Fruit fly (Drosophila melanogaster) whole organism, wandering third instar larva: ENCODE results near the gene Ir31a.

ENCODE experiments used
- Abd-B ChIP-seq: fragments of >200 bp; optimal IDR thresholded peaks from 2 replicates; lab custom pipeline; 2017; ENCODE audit warnings: missing biosample characterization, missing genetic modification characterization
- CG32264 ChIP-seq: fragments of 200-800 bp; sonication (Bioruptor generic); optimal IDR thresholded peaks from 2 replicates; lab custom pipeline; 2016; ENCODE audit warnings: missing biosample characterization, missing genetic modification characterization
- CG9705 ChIP-seq: fragments of 200-800 bp; sonication (Bioruptor generic); optimal IDR thresholded peaks from 2 replicates; lab custom pipeline; 2018; ENCODE audit warnings: missing biosample characterization, mild to moderate bottlenecking, missing genetic modification characterization
- CrebA ChIP-seq: fragments of 200-800 bp; sonication (Bioruptor generic); optimal IDR thresholded peaks from 2 replicates; lab custom pipeline; 2016; ENCODE audit warnings: missing biosample characterization, mild to moderate bottlenecking, missing genetic modification characterization, borderline replicate concordance
- Dfd ChIP-seq: fragments of >200 bp; optimal IDR thresholded peaks from 2 replicates; lab custom pipeline; 2017; ENCODE audit warnings: missing biosample characterization, missing genetic modification characterization
- Dif ChIP-seq: fragments of 200-275, 200-300 bp; sonication (Bioruptor generic); optimal IDR thresholded peaks from 2 replicates; lab custom pipeline; 2018; ENCODE audit warnings: missing biosample characterization, missing genetic modification characterization; ENCODE audit not compliant: partially characterized antibody
- GATAd ChIP-seq: sonication (Bioruptor generic); optimal IDR thresholded peaks from 2 replicates; lab custom pipeline; 2016; ENCODE audit warnings: missing biosample characterization, missing genetic modification characterization
- HLH106 ChIP-seq: fragments of 200-800 bp; optimal IDR thresholded peaks from 3 replicates; lab custom pipeline; 2019; ENCODE audit warnings: missing biosample characterization, mild to moderate bottlenecking, missing genetic modification characterization, moderate library complexity
- Hr78 ChIP-seq: fragments of >200 bp; optimal IDR thresholded peaks from 2 replicates; lab custom pipeline; 2017; ENCODE audit warnings: missing biosample characterization, missing genetic modification characterization
- Hr83 ChIP-seq: fragments of 200-300 bp; sonication (Bioruptor generic); optimal IDR thresholded peaks from 2 replicates; lab custom pipeline; 2016; ENCODE audit warnings: missing biosample characterization, mild to moderate bottlenecking, missing genetic modification characterization, moderate library complexity; ENCODE audit not compliant: poor library complexity, severe bottlenecking
- Jra ChIP-seq: sonication (Bioruptor generic); optimal IDR thresholded peaks from 2 replicates; lab custom pipeline; 2016; ENCODE audit warnings: missing biosample characterization, missing genetic modification characterization
- Myc ChIP-seq: fragments of >200 bp; optimal IDR thresholded peaks from 2 replicates; lab custom pipeline; 2017
- N ChIP-seq: fragments of >200 bp; optimal IDR thresholded peaks from 2 replicates; lab custom pipeline; 2018; ENCODE audit warnings: missing biosample characterization, missing external identifiers, missing genetic modification characterization
- OdsH ChIP-seq: fragments of 200-800 bp; sonication (Bioruptor generic); optimal IDR thresholded peaks from 2 replicates; lab custom pipeline; 2016; ENCODE audit warnings: missing biosample characterization, mild to moderate bottlenecking, missing genetic modification characterization
- Rel ChIP-seq, 2 experiments: fragments of 200-800 bp; sonication (Bioruptor generic) in 1 of 2; optimal IDR thresholded peaks; 2 replicates in 1 of 2; 3 replicates in 1 of 2; lab custom pipeline; 2016 to 2019; ENCODE audit warnings: mild to moderate bottlenecking in 2 of 2, missing biosample characterization in 2 of 2, missing genetic modification characterization in 2 of 2, moderate library complexity in 1 of 2
- Vsx2 ChIP-seq: fragments of 200-300, 225-300 bp; sonication (Bioruptor generic); optimal IDR thresholded peaks from 2 replicates; lab custom pipeline; 2018; ENCODE audit warnings: missing biosample characterization, missing genetic modification characterization; ENCODE audit not compliant: partially characterized antibody
- br ChIP-seq: fragments of 200-800 bp; sonication (Bioruptor generic); optimal IDR thresholded peaks from 2 replicates; lab custom pipeline; 2016; ENCODE audit warnings: missing biosample characterization, missing genetic modification characterization
- brk ChIP-seq: fragments of 200-800 bp; sonication (Bioruptor generic); optimal IDR thresholded peaks from 2 replicates; lab custom pipeline; 2016; ENCODE audit warnings: missing biosample characterization, mild to moderate bottlenecking, missing genetic modification characterization
- dl ChIP-seq, 2 experiments: fragments of 175-275, 200-275 bp in 1 of 2; fragments of 200-275 bp in 1 of 2; sonication (Bioruptor generic); optimal IDR thresholded peaks; lab custom pipeline; 2018; ENCODE audit warnings: mild to moderate bottlenecking in 2 of 2, missing biosample characterization in 2 of 2, missing genetic modification characterization in 2 of 2, moderate library complexity in 2 of 2; ENCODE audit not compliant: partially characterized antibody in 2 of 2, insufficient read depth in 1 of 2
- dmrt93B ChIP-seq: fragments of 200-800 bp; sonication (Bioruptor generic); optimal IDR thresholded peaks from 2 replicates; lab custom pipeline; 2018; ENCODE audit warnings: missing biosample characterization, mild to moderate bottlenecking, missing genetic modification characterization
- dsf ChIP-seq: sonication (Bioruptor generic); optimal IDR thresholded peaks from 2 replicates; lab custom pipeline; 2016; ENCODE audit warnings: missing biosample characterization, missing genetic modification characterization, borderline replicate concordance
- foxo ChIP-seq, 2 experiments: fragments of 200-800 bp; sonication (Bioruptor generic); optimal IDR thresholded peaks; 2 replicates in 1 of 2; 3 replicates in 1 of 2; lab custom pipeline; 2016 to 2017; ENCODE audit warnings: missing biosample characterization in 2 of 2, missing genetic modification characterization in 2 of 2
- fru ChIP-seq: fragments of 200-800 bp; sonication (Bioruptor generic); optimal IDR thresholded peaks from 3 replicates; lab custom pipeline; 2016; ENCODE audit warnings: missing biosample characterization, mild to moderate bottlenecking, missing genetic modification characterization
- h ChIP-seq: fragments of 200-800 bp; sonication (Bioruptor generic); optimal IDR thresholded peaks from 3 replicates; lab custom pipeline; 2016; ENCODE audit warnings: missing biosample characterization, mild to moderate bottlenecking, missing genetic modification characterization
- jim ChIP-seq: fragments of 175-275, 200-325 bp; sonication (Bioruptor generic); optimal IDR thresholded peaks from 2 replicates; lab custom pipeline; 2016; ENCODE audit warnings: missing biosample characterization, mild to moderate bottlenecking, missing genetic modification characterization
- lola ChIP-seq: fragments of >200 bp; optimal IDR thresholded peaks from 2 replicates; lab custom pipeline; 2017; ENCODE audit warnings: missing biosample characterization, missing genetic modification characterization
- pan ChIP-seq: fragments of >200 bp; optimal IDR thresholded peaks from 2 replicates; lab custom pipeline; 2017
- psq ChIP-seq: fragments of 200-800 bp; sonication (Bioruptor generic); optimal IDR thresholded peaks from 3 replicates; lab custom pipeline; 2017; ENCODE audit warnings: missing biosample characterization, mild to moderate bottlenecking, missing genetic modification characterization, moderate library complexity
- rgr ChIP-seq: fragments of 200-800 bp; sonication (Bioruptor generic); optimal IDR thresholded peaks from 3 replicates; lab custom pipeline; 2016; ENCODE audit warnings: missing biosample characterization, mild to moderate bottlenecking, missing genetic modification characterization
- sage ChIP-seq: fragments of 200-800 bp; sonication (Bioruptor generic); optimal IDR thresholded peaks from 2 replicates; lab custom pipeline; 2016; ENCODE audit warnings: missing biosample characterization, mild to moderate bottlenecking, missing genetic modification characterization
- sv ChIP-seq: fragments of 200-800 bp; sonication (Bioruptor generic); optimal IDR thresholded peaks from 3 replicates; lab custom pipeline; 2016; ENCODE audit warnings: missing biosample characterization, missing genetic modification characterization
- tai ChIP-seq: sonication (Bioruptor generic); optimal IDR thresholded peaks from 2 replicates; lab custom pipeline; 2016; ENCODE audit warnings: missing biosample characterization, missing genetic modification characterization
- woc ChIP-seq: sonication (Bioruptor generic); optimal IDR thresholded peaks from 2 replicates; lab custom pipeline; 2016; ENCODE audit warnings: missing biosample characterization, mild to moderate bottlenecking, missing genetic modification characterization

Ir31a gene

dm6 chr2L:10418981-10419380, 13.6 kb downstream of the Ir31a start, which contains the start of gene RfC3:
Gene RfC3 (plus strand): TSS chr2L:10419190.
- TF ChIP-seq Hr83 (no peak), sv (no peak), OdsH (GFP tag; lab: Kevin White, UChicago) (no peak), GATAd (GFP tag; lab: Kevin White, UChicago) (no peak), psq (GFP tag; lab: Kevin White, UChicago) (no peak), HLH106 (tag; lab: Kevin White, UChicago) (no peak), Dif (GFP tag; lab: Kevin White, UChicago) (no peak), lola (GFP tag; lab: Kevin White, UChicago) (no peak), br (GFP tag; lab: Kevin White, UChicago) (no peak), Abd-B (GFP tag; lab: Kevin White, UChicago) (no peak), brk (GFP tag; lab: Kevin White, UChicago) (no peak), dmrt93B (no peak), foxo (GFP tag; optimal IDR thresholded peaks at IDR 0.05; lab: Kevin White, UChicago) (no peak), Dfd (GFP tag; lab: Kevin White, UChicago) (no peak), h (GFP tag; lab: Kevin White, UChicago) (no peak), N (GFP tag; lab: Kevin White, UChicago) (no peak), dl (GFP tag; optimal IDR thresholded peaks at IDR 0.05; lab: Kevin White, UChicago; ENCODE audit: insufficient read depth in 1 of 2, partially characterized antibody in 2 of 2) (no peak), jim (GFP tag; lab: Kevin White, UChicago) (no peak)

dm6 chr2L:10422643-10423606, 17.6 kb downstream of the Ir31a start, which contains the start of the genes pie and Wdfy2:
Gene pie (minus strand): TSS chr2L:10422780.
Gene Wdfy2 (plus strand): TSS chr2L:10423291.
- TF ChIP-seq dl (GFP tag; optimal IDR thresholded peaks at IDR 0.05; lab: Kevin White, UChicago; ENCODE audit: insufficient read depth in 1 of 2, partially characterized antibody in 2 of 2): no peak
- no peak for TF ChIP-seq Jra (GFP tag; lab: Kevin White, UChicago)
- TF ChIP-seq CG32264: no peak
- no peak for TF ChIP-seq dsf
- TF ChIP-seq br (GFP tag; lab: Kevin White, UChicago): no peak
- no peak for TF ChIP-seq Hr83
- no peak for TF ChIP-seq h (GFP tag; lab: Kevin White, UChicago)
- no peak for TF ChIP-seq Dif (GFP tag; lab: Kevin White, UChicago)
- TF ChIP-seq CrebA (GFP tag; lab: Kevin White, UChicago): no peak
- peak; percentile 41 for TF ChIP-seq woc (GFP tag; lab: Kevin White, UChicago)
- no peak for TF ChIP-seq sage (GFP tag; lab: Kevin White, UChicago)
- no peak for TF ChIP-seq fru (GFP tag; lab: Kevin White, UChicago)
- no peak for TF ChIP-seq rgr (GFP tag; lab: Kevin White, UChicago)
- peak; percentile 79 for TF ChIP-seq lola (GFP tag; lab: Kevin White, UChicago)
- no peak for TF ChIP-seq Vsx2 (GFP tag; lab: Kevin White, UChicago)
- TF ChIP-seq pan (lab: Kevin White, UChicago): no peak
- peak; percentile 83 for TF ChIP-seq Hr78 (GFP tag; lab: Kevin White, UChicago)
- TF ChIP-seq psq (GFP tag; lab: Kevin White, UChicago): no peak
- peak; percentile 99 for TF ChIP-seq N (GFP tag; lab: Kevin White, UChicago)
- TF ChIP-seq HLH106 (tag; lab: Kevin White, UChicago): no peak
- no peak for TF ChIP-seq CG9705
- TF ChIP-seq tai (GFP tag; lab: Kevin White, UChicago): no peak
- TF ChIP-seq OdsH (GFP tag; lab: Kevin White, UChicago): no peak
- TF ChIP-seq foxo (GFP tag; optimal IDR thresholded peaks at IDR 0.05; lab: Kevin White, UChicago): no peak
- TF ChIP-seq sv: no peak
- TF ChIP-seq Dfd (GFP tag; lab: Kevin White, UChicago): no peak
- no peak for TF ChIP-seq Myc
- no peak for TF ChIP-seq Rel (GFP tag; optimal IDR thresholded peaks at IDR 0.05; lab: Kevin White, UChicago)
- peak; percentile 95 for TF ChIP-seq Rel (tag; optimal IDR thresholded peaks at IDR 0.05; lab: Kevin White, UChicago)
- TF ChIP-seq Abd-B (GFP tag; lab: Kevin White, UChicago): no peak
- no peak for TF ChIP-seq GATAd (GFP tag; lab: Kevin White, UChicago)
- TF ChIP-seq jim (GFP tag; lab: Kevin White, UChicago): no peak
- TF ChIP-seq, all 38 proteins: peak for 5
